Worm (Caenorhabditis elegans): Measurements from ENCODE around the gene gck-1.

gck-1 gene

ce11 chrV:8991679-8992078 is 44.1 kb downstream of the gck-1 start, which contains the start of gene F59E11.6:
F59E11.6 (plus strand) TSS chrV:8991789.
- TF ChIP-seq fkh-6 (tag; optimal IDR thresholded peaks at IDR 0.05): no peak
- no peak for TF ChIP-seq pha-4 (tag; optimal IDR thresholded peaks at IDR 0.05)
- TF ChIP-seq tbx-7 (tag; optimal IDR thresholded peaks at IDR 0.05): no peak
- TF ChIP-seq unc-42 (tag; optimal IDR thresholded peaks at IDR 0.05): no peak
- no peak for TF ChIP-seq ref-2 (tag; optimal IDR thresholded peaks at IDR 0.05)
- TF ChIP-seq ceh-18 (tag; optimal IDR thresholded peaks at IDR 0.05): no peak
- TF ChIP-seq unc-3 (GFP tag; conservative IDR thresholded peaks at IDR 0.05): no peak
- TF ChIP-seq unc-3 (tag; optimal IDR thresholded peaks at IDR 0.05): no peak
- no peak for TF ChIP-seq nhr-11 (tag; optimal IDR thresholded peaks at IDR 0.05)
- TF ChIP-seq C08G9.2 (tag; optimal IDR thresholded peaks at IDR 0.05): no peak
- TF ChIP-seq rnt-1 (tag; optimal IDR thresholded peaks at IDR 0.05): no peak
- TF ChIP-seq ceh-14 (tag; optimal IDR thresholded peaks at IDR 0.05): no peak
- no peak for TF ChIP-seq sox-4 (tag; optimal IDR thresholded peaks at IDR 0.05)
- no peak for TF ChIP-seq tbx-2 (tag; optimal IDR thresholded peaks at IDR 0.05)
- no peak for TF ChIP-seq hlh-6 (tag; optimal IDR thresholded peaks at IDR 0.05)
- TF ChIP-seq ceh-24 (tag; optimal IDR thresholded peaks at IDR 0.05): no peak
- TF ChIP-seq unc-55 (GFP tag; optimal IDR thresholded peaks at IDR 0.05): no peak

ce11 chrV:8994272-8994671 is 46.7 kb downstream of the gck-1 start:
- TF ChIP-seq pat-9 (tag; optimal IDR thresholded peaks at IDR 0.05): no peak
- no peak for TF ChIP-seq hlh-15 (tag; optimal IDR thresholded peaks at IDR 0.05)
- no peak for TF ChIP-seq madf-2 (tag; optimal IDR thresholded peaks at IDR 0.05)
- no peak for TF ChIP-seq ceh-9 (tag; optimal IDR thresholded peaks at IDR 0.05)
- TF ChIP-seq ceh-45 (GFP tag; IDR thresholded peaks at IDR 0.05): no peak

ce11 chrV:8994801-8995200 is 47.2 kb downstream of the gck-1 start, which contains the start of gene F59E11.5:
F59E11.5 (plus strand) TSS chrV:8995101.
- TF ChIP-seq ceh-45 (GFP tag; IDR thresholded peaks at IDR 0.05) (no peak), ceh-14 (tag; optimal IDR thresholded peaks at IDR 0.05) (no peak), pax-1 (tag; optimal IDR thresholded peaks at IDR 0.05) (no peak), pha-2 (tag; optimal IDR thresholded peaks at IDR 0.05) (no peak), ama-1 (optimal IDR thresholded peaks at IDR 0.05) (no peak), ahr-1 (tag; optimal IDR thresholded peaks at IDR 0.05) (no peak), Y22D7AL.16 (tag; optimal IDR thresholded peaks at IDR 0.05) (no peak), nhr-11 (tag; optimal IDR thresholded peaks at IDR 0.05) (no peak), C08G9.2 (tag; optimal IDR thresholded peaks at IDR 0.05) (no peak), hlh-6 (tag; optimal IDR thresholded peaks at IDR 0.05) (no peak), lim-6 (tag; optimal IDR thresholded peaks at IDR 0.05) (no peak), hlh-13 (GFP tag; optimal IDR thresholded peaks at IDR 0.05) (no peak), elt-4 (tag; optimal IDR thresholded peaks at IDR 0.05) (no peak), fkh-6 (tag; optimal IDR thresholded peaks at IDR 0.05) (no peak), eyg-1 (tag; optimal IDR thresholded peaks at IDR 0.05) (no peak)

DNA sequence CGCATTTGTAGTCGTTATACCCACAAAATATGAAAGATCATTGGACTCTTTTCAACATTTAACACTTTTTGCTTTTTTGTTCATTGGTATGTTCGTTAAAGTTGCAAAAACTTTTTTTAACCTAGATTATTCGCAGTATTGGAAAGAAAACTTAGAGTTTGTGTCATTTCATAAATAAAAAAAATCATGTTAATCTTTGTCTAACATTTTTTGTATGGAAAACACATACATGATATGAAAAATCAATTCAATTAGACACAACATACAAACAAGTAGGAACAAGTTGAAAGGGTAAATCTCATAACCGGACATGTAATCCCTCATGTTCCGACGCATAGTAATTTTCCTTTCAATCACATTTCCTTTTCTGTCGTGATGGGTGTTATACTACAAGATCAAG is 53.6 kb downstream of the gck-1 start, which contains the start of gene F59E11.2:
TSS of gene F59E11.2 (plus strand) at position 301 of the 400 bp plus-strand sequence.
- TF ChIP-seq npax-4 (tag; optimal IDR thresholded peaks at IDR 0.05): no peak
- TF ChIP-seq fkh-6 (tag; optimal IDR thresholded peaks at IDR 0.05): no peak
- TF ChIP-seq hlh-13 (GFP tag; optimal IDR thresholded peaks at IDR 0.05): no peak
- no peak for TF ChIP-seq lim-6 (tag; optimal IDR thresholded peaks at IDR 0.05)
- TF ChIP-seq ttx-3 (tag; optimal IDR thresholded peaks at IDR 0.05): no peak
- no peak for TF ChIP-seq C38D4.7 (GFP tag; optimal IDR thresholded peaks at IDR 0.05)
- TF ChIP-seq madf-2 (tag; optimal IDR thresholded peaks at IDR 0.05): no peak
- TF ChIP-seq Y22D7AL.16 (tag; optimal IDR thresholded peaks at IDR 0.05): no peak
- no peak for TF ChIP-seq ahr-1 (tag; optimal IDR thresholded peaks at IDR 0.05)
- no peak for TF ChIP-seq ets-4 (tag; optimal IDR thresholded peaks at IDR 0.05)
- no peak for TF ChIP-seq ceh-30 (tag; optimal IDR thresholded peaks at IDR 0.05)
- TF ChIP-seq odd-2 (tag; optimal IDR thresholded peaks at IDR 0.05): no peak
- no peak for TF ChIP-seq unc-3 (GFP tag; conservative IDR thresholded peaks at IDR 0.05)
- TF ChIP-seq unc-3 (tag; optimal IDR thresholded peaks at IDR 0.05): no peak
- TF ChIP-seq syd-9 (tag; optimal IDR thresholded peaks at IDR 0.05): no peak

Measured in whole organism, late embryonic.